Fruit fly (Drosophila melanogaster): ENCODE results near the gene CG32483.

DNA sequence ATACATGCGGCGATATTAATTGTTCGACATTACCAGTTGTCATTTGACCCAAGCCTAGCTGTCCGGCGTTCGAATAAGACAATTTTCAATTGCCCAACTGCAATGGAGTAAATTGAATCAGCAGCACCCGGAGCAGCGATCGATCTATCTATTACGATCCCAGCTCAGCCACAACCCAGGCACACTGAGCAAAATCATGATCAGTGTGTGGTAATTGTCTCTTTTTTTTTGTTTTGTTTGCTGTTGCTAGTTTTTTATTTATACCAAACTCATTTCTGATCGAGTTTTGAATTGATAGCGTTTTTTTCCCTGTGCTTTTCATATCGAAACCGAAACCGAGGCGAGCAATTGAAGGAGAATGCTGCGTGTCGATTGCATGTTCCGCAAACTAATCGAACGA lies 32.0 kb upstream of the CG32483 start:
- no peak for TF ChIP-seq EcR (GFP tag; optimal IDR thresholded peaks at IDR 0.05)
- TF ChIP-seq pan (optimal IDR thresholded peaks at IDR 0.05): no peak
- no peak for TF ChIP-seq usp (GFP tag; optimal IDR thresholded peaks at IDR 0.05)
- no peak for TF ChIP-seq psq (optimal IDR thresholded peaks at IDR 0.05)
